Worm (Caenorhabditis elegans): ENCODE measurements around the gene T04F8.8.
"Not testable (repeated sequence)": the region's sequence is repeated elsewhere in the genome, so short reads cannot be mapped to it uniquely, and the experiment has no call there.

The T04F8.8 gene

ce11 chrX:11643767-11644235 lies 3.5 kb upstream of the T04F8.8 start, which contains the start of gene sto-4 (continued):
- TF ChIP-seq gei-8 (GFP tag; optimal IDR thresholded peaks at IDR 0.05) (peak; percentile 66), zfp-2 (tag; optimal IDR thresholded peaks at IDR 0.05) (peak; percentile 39), T26A8.4 (GFP tag; IDR thresholded peaks at IDR 0.05) (peak; percentile 49), egl-43 (GFP tag; IDR thresholded peaks at IDR 0.05) (peak; percentile 41; the same call in 1 of the 2 replicates), sdz-12 (GFP tag; optimal IDR thresholded peaks at IDR 0.05) (peak; percentile 52), nhr-6 (tag; optimal IDR thresholded peaks at IDR 0.05) (peak; percentile 58), nhr-102 (tag; optimal IDR thresholded peaks at IDR 0.05) (peak; percentile 63), daf-16 (GFP tag; optimal IDR thresholded peaks at IDR 0.05) (peak in 1 of 2 experiments; percentile 77), dve-1 (tag; optimal IDR thresholded peaks at IDR 0.05; ENCODE audit: insufficient read depth) (peak; percentile 83), nhr-237 (tag; optimal IDR thresholded peaks at IDR 0.05) (peak; percentile 9)
- TF ChIP-seq daf-16 (tag; optimal IDR thresholded peaks at IDR 0.05) = not testable (repeated sequence)

ce11 chrX:11645517-11645916 lies 1.7 kb upstream of the T04F8.8 start:
- TF ChIP-seq daf-12 (tag; optimal IDR thresholded peaks at IDR 0.05) (no peak), nhr-102 (tag; optimal IDR thresholded peaks at IDR 0.05) (peak; percentile 54), duxl-1 (tag; optimal IDR thresholded peaks at IDR 0.05; ENCODE audit: poor library complexity) (peak; percentile 43), zip-11 (GFP tag; IDR thresholded peaks at IDR 0.05) (no peak), ama-1 (optimal IDR thresholded peaks at IDR 0.05) (no peak), lir-3 (tag; optimal IDR thresholded peaks at IDR 0.05) (peak; percentile 56), F26F4.8 (GFP tag; conservative IDR thresholded peaks at IDR 0.05) (peak; percentile 61; the same call in 1 of the 2 replicates), nhr-111 (GFP tag; optimal IDR thresholded peaks at IDR 0.05) (no peak), nhr-48 (tag; optimal IDR thresholded peaks at IDR 0.05) (peak; percentile 35), lin-13 (GFP tag; optimal IDR thresholded peaks at IDR 0.05) (no peak), daf-16 (GFP tag; optimal IDR thresholded peaks at IDR 0.05) (peak; percentile 24 to 73), daf-16 (tag; optimal IDR thresholded peaks at IDR 0.05) (no peak), aly-2 (tag; optimal IDR thresholded peaks at IDR 0.05) (no peak), hmg-1.1 (GFP tag; IDR thresholded peaks at IDR 0.05) (peak; percentile 67), snpc-1.2 (GFP tag; IDR thresholded peaks at IDR 0.05) (no peak; the same call in 1 of the 2 replicates), fos-1 (tag; optimal IDR thresholded peaks at IDR 0.05) (no peak), gei-8 (GFP tag; optimal IDR thresholded peaks at IDR 0.05) (no peak), lin-15B (tag; optimal IDR thresholded peaks at IDR 0.05) (no peak), arid-1 (GFP tag; conservative IDR thresholded peaks at IDR 0.05) (peak; percentile 76), egl-43 (GFP tag; IDR thresholded peaks at IDR 0.05) (peak; percentile 88), zag-1 (tag; optimal IDR thresholded peaks at IDR 0.05) (no peak), nhr-237 (tag; optimal IDR thresholded peaks at IDR 0.05) (no peak), nhr-10 (tag; optimal IDR thresholded peaks at IDR 0.05) (no peak), hif-1 (tag; optimal IDR thresholded peaks at IDR 0.05) (peak in 1 of 2 experiments; percentile 24), saeg-2 (GFP tag; IDR thresholded peaks at IDR 0.05) (no peak), ztf-7 (tag; optimal IDR thresholded peaks at IDR 0.05) (no peak), R02D3.7 (tag; optimal IDR thresholded peaks at IDR 0.05) (no peak), tag-97 (GFP tag; IDR thresholded peaks at IDR 0.05) (no peak), tra-1 (GFP tag; IDR thresholded peaks at IDR 0.05) (peak; percentile 57; the same call in 1 of the 2 replicates), dpl-1 (GFP tag; optimal IDR thresholded peaks at IDR 0.05) (no peak), ZK337.2 (GFP tag; IDR thresholded peaks at IDR 0.05) (0 out of 2 replicates have a peak, but pooled peaks have one; percentile 29), F37D6.2 (tag; optimal IDR thresholded peaks at IDR 0.05) (no peak), nhr-6 (tag; optimal IDR thresholded peaks at IDR 0.05) (no peak), spr-3 (GFP tag; optimal IDR thresholded peaks at IDR 0.05) (peak; percentile 51), D1046.2 (GFP tag; IDR thresholded peaks at IDR 0.05) (0 out of 2 replicates have a peak, but pooled peaks have one; percentile 76), unc-62 (GFP tag; optimal IDR thresholded peaks at IDR 0.05 in 1 of 2) (no peak), unc-62 (tag; optimal IDR thresholded peaks at IDR 0.05) (no peak), ceh-44 (GFP tag; IDR thresholded peaks at IDR 0.05) (0 out of 2 replicates have a peak, but pooled peaks have one; percentile 37), madf-5 (GFP tag; IDR thresholded peaks at IDR 0.05) (0 out of 4 replicates have a peak, but pooled peaks have one; percentile 14 to 76), nhr-76 (tag; optimal IDR thresholded peaks at IDR 0.05) (no peak), Y5F2A.4 (GFP tag; optimal IDR thresholded peaks at IDR 0.05) (no peak), nhr-28 (tag; optimal IDR thresholded peaks at IDR 0.05) (peak; percentile 44), nhr-25 (tag; optimal IDR thresholded peaks at IDR 0.05; ENCODE audit: borderline replicate concordance, insufficient read depth) (peak; percentile 26), jun-1 (tag; optimal IDR thresholded peaks at IDR 0.05) (no peak), skn-1 (tag; optimal IDR thresholded peaks at IDR 0.05) (no peak)
